1 fruit fly cellular context compared by ENCODE assay signal in the genomic region with DNA sequence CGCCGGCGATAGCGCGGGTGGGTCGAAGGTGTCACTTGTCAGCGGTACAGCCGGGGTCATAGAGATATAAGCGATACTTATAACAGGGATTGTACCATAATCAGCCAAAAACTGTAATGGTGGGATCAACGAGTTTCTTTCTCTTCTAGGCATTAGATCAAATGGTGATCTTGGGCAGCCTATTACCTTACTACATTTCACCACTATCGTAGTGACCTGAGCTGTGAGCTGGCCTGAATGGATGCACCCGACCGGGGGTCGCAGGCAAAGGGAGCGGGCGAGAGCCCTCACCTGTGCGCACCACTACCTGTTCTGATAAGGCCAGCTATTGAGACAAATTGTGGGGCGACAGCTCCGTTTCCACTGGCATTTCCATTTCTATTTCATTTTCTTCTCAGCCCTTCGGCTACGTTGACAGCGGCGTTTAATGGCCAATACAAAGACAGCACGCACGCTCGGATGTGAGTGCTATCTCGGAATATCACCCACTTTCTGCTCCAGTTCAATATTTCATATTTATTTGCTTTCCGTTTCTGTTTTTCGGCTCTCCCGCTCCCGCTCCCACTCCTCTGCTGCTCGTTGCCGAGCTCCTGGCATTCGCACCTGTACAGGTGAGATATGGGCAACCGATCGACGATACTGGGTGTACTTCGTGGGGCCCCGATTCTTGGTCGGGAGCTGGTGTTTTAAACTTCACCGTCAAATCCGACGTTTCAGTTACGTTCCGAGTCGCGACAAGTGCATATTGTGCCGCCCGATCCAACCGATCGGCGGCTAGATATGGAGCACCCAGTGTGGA.
A peak's percentile ranks its signal among the peaks of the same experiment; 100 is the strongest.
TF ChIP-seq lines count a peak whose summit lies in the region.

No protein-coding gene starts in this region.

TF ChIP-seq in whole organism, embryonic, 481 proteins besides CTCF, POLR2A, EP300 and RAD21 (continued from another document and continues in another):
- TF ChIP-seq CG11723 (GFP tag; optimal IDR thresholded peaks at IDR 0.05; lab: Kevin White, UChicago) (peak; percentile 50), Camta (GFP tag; optimal IDR thresholded peaks at IDR 0.05; lab: Kevin White, UChicago) (no peak), CG9437 (GFP tag; optimal IDR thresholded peaks at IDR 0.05; lab: Kevin White, UChicago) (peak; percentile 12), CG11696 (GFP tag; IDR thresholded peaks at IDR 0.05; lab: Robert Waterston, UW) (peak; percentile 97), YL-1 (GFP tag; optimal IDR thresholded peaks at IDR 0.05; lab: Kevin White, UChicago) (no peak), CG14667 (GFP tag; IDR thresholded peaks at IDR 0.05; lab: Robert Waterston, UW) (peak; percentile 74), Dip3 (GFP tag; optimal IDR thresholded peaks at IDR 0.05; lab: Kevin White, UChicago) (peak; percentile 7), zen (tag; optimal IDR thresholded peaks at IDR 0.05; lab: Kevin White, UChicago) (peak; percentile 63), dmrt99B (tag; optimal IDR thresholded peaks at IDR 0.05; lab: Kevin White, UChicago) (peak; percentile 88), Fer1 (GFP tag; optimal IDR thresholded peaks at IDR 0.05; lab: Kevin White, UChicago) (peak; percentile 6), tna (GFP tag; IDR thresholded peaks at IDR 0.05; lab: Robert Waterston, UW; ENCODE audit: partially characterized antibody) (no peak), Usf (GFP tag; optimal IDR thresholded peaks at IDR 0.05; lab: Kevin White, UChicago) (peak; percentile 31), Adf1 (GFP tag; IDR thresholded peaks at IDR 0.05; lab: Robert Waterston, UW) (no peak), CG43689 (GFP tag; IDR thresholded peaks at IDR 0.05; lab: Robert Waterston, UW) (peak; percentile 53; the same call in 1 of the 2 replicates), CG1647 (GFP tag; optimal IDR thresholded peaks at IDR 0.05; lab: Kevin White, UChicago) (peak; percentile 45), Max (GFP tag; optimal IDR thresholded peaks at IDR 0.05; lab: Kevin White, UChicago) (peak; percentile 65), CG10267 (tag; optimal IDR thresholded peaks at IDR 0.05; lab: Kevin White, UChicago) (peak; percentile 65), CG7928 (GFP tag; optimal IDR thresholded peaks at IDR 0.05; lab: Kevin White, UChicago) (no peak), ems (GFP tag; optimal IDR thresholded peaks at IDR 0.05; lab: Kevin White, UChicago) (peak; percentile 56), CG15011 (GFP tag; optimal IDR thresholded peaks at IDR 0.05; lab: Kevin White, UChicago) (peak; percentile 60), Sin3A (optimal IDR thresholded peaks at IDR 0.05; lab: Kevin White, UChicago) (no peak), NC2α (GFP tag; optimal IDR thresholded peaks at IDR 0.05; lab: Kevin White, UChicago) (peak; percentile 35), unc-4 (GFP tag; IDR thresholded peaks at IDR 0.05; lab: Robert Waterston, UW; ENCODE audit: partially characterized antibody) (no peak), luna (GFP tag; optimal IDR thresholded peaks at IDR 0.05; lab: Kevin White, UChicago) (no peak), p53 (GFP tag; optimal IDR thresholded peaks at IDR 0.05; lab: Kevin White, UChicago) (no peak), Optix (GFP tag; IDR thresholded peaks at IDR 0.05; lab: Robert Waterston, UW) (peak; percentile 87), az2 (GFP tag; optimal IDR thresholded peaks at IDR 0.05; lab: Kevin White, UChicago) (peak; percentile 73), H15 (GFP tag; IDR thresholded peaks at IDR 0.05; lab: Robert Waterston, UW) (peak; percentile 85), CG2889 (GFP tag; IDR thresholded peaks at IDR 0.05; lab: Robert Waterston, UW) (no peak), MESR4 (GFP tag; optimal IDR thresholded peaks at IDR 0.05; lab: Kevin White, UChicago) (no peak), CG1602 (GFP tag; optimal IDR thresholded peaks at IDR 0.05; lab: Kevin White, UChicago) (peak; percentile 62), CG2202 (tag; optimal IDR thresholded peaks at IDR 0.05; lab: Kevin White, UChicago) (peak; percentile 15), CG6254 (GFP tag; optimal IDR thresholded peaks at IDR 0.05; lab: Kevin White, UChicago) (peak; percentile 79), lmd (GFP tag; IDR thresholded peaks at IDR 0.05; lab: Robert Waterston, UW) (peak; percentile 87), Opbp (GFP tag; IDR thresholded peaks at IDR 0.05; lab: Robert Waterston, UW; ENCODE audit: partially characterized antibody) (no peak), pb (GFP tag; optimal IDR thresholded peaks at IDR 0.05; lab: Kevin White, UChicago) (peak; percentile 55), NC2β (GFP tag; optimal IDR thresholded peaks at IDR 0.05; lab: Kevin White, UChicago) (peak; percentile 21), CG8290 (GFP tag; optimal IDR thresholded peaks at IDR 0.05; lab: Kevin White, UChicago) (no peak), CG8290 (tag; optimal IDR thresholded peaks at IDR 0.05; lab: Kevin White, UChicago) (peak in 1 of 2 experiments; percentile 89), Stat92E (GFP tag; optimal IDR thresholded peaks at IDR 0.05; lab: Kevin White, UChicago) (peak in 1 of 3 experiments; percentile 48), CG8478 (optimal IDR thresholded peaks at IDR 0.05; lab: Kevin White, UChicago) (no peak), fd102C (GFP tag; optimal IDR thresholded peaks at IDR 0.05; lab: Kevin White, UChicago) (no peak), pum (GFP tag; optimal IDR thresholded peaks at IDR 0.05; lab: Kevin White, UChicago) (peak; percentile 78), CG18619 (GFP tag; optimal IDR thresholded peaks at IDR 0.05; lab: Kevin White, UChicago) (peak; percentile 68), CG12942 (GFP tag; optimal IDR thresholded peaks at IDR 0.05; lab: Kevin White, UChicago) (peak; percentile 47), CG1233 (GFP tag; optimal IDR thresholded peaks at IDR 0.05; lab: Kevin White, UChicago) (peak; percentile 60), mirr (GFP tag; optimal IDR thresholded peaks at IDR 0.05; lab: Kevin White, UChicago) (no peak), CG30020 (tag; optimal IDR thresholded peaks at IDR 0.05; lab: Kevin White, UChicago) (peak; percentile 9), CG12236 (GFP tag; optimal IDR thresholded peaks at IDR 0.05; lab: Kevin White, UChicago) (peak; percentile 12), Neu2 (GFP tag; optimal IDR thresholded peaks at IDR 0.05; lab: Kevin White, UChicago; ENCODE audit: borderline replicate concordance) (no peak), CG16815 (GFP tag; optimal IDR thresholded peaks at IDR 0.05; lab: Kevin White, UChicago) (peak; percentile 65), Lhr (GFP tag; optimal IDR thresholded peaks at IDR 0.05; lab: Kevin White, UChicago) (peak; percentile 23), Deaf1 (tag; optimal IDR thresholded peaks at IDR 0.05; lab: Kevin White, UChicago) (peak; percentile 96), CG13624 (GFP tag; optimal IDR thresholded peaks at IDR 0.05; lab: Kevin White, UChicago) (peak; percentile 51), croc (GFP tag; conservative IDR thresholded peaks at IDR 0.05; lab: Robert Waterston, UW) (peak; percentile 79), insv (GFP tag; optimal IDR thresholded peaks at IDR 0.05; lab: Kevin White, UChicago) (no peak), CG7745 (tag; optimal IDR thresholded peaks at IDR 0.05; lab: Kevin White, UChicago) (no peak), Bgb (GFP tag; IDR thresholded peaks at IDR 0.05; lab: Robert Waterston, UW; ENCODE audit: partially characterized antibody) (no peak), repo (GFP tag; optimal IDR thresholded peaks at IDR 0.05; lab: Kevin White, UChicago) (peak; percentile 45), CG13424 (tag; optimal IDR thresholded peaks at IDR 0.05; lab: Kevin White, UChicago) (peak; percentile 75), Hr51 (GFP tag; optimal IDR thresholded peaks at IDR 0.05; lab: Kevin White, UChicago) (peak in 1 of 2 experiments; percentile 70), CG12299 (tag; optimal IDR thresholded peaks at IDR 0.05; lab: Kevin White, UChicago) (peak; percentile 38), dan (GFP tag; IDR thresholded peaks at IDR 0.05; lab: Robert Waterston, UW) (no peak), mam (GFP tag; optimal IDR thresholded peaks at IDR 0.05; lab: Kevin White, UChicago) (peak; percentile 59), CG10565 (GFP tag; optimal IDR thresholded peaks at IDR 0.05; lab: Kevin White, UChicago) (peak; percentile 12), btn (GFP tag; optimal IDR thresholded peaks at IDR 0.05; lab: Kevin White, UChicago) (peak; percentile 53), dmrt11E (tag; optimal IDR thresholded peaks at IDR 0.05; lab: Kevin White, UChicago) (peak; percentile 77), gro (GFP tag; optimal IDR thresholded peaks at IDR 0.05; lab: Kevin White, UChicago) (no peak), en (GFP tag; optimal IDR thresholded peaks at IDR 0.05; lab: Kevin White, UChicago) (no peak), Trl (optimal IDR thresholded peaks at IDR 0.05; lab: Kevin White, UChicago) (peak in 1 of 2 experiments; percentile 13), Trl (GFP tag; optimal IDR thresholded peaks at IDR 0.05; lab: Kevin White, UChicago) (peak; percentile 66), CG18011 (GFP tag; optimal IDR thresholded peaks at IDR 0.05; lab: Kevin White, UChicago) (no peak), ATbp (GFP tag; optimal IDR thresholded peaks at IDR 0.05; lab: Kevin White, UChicago) (peak; percentile 85), Hr39 (optimal IDR thresholded peaks at IDR 0.05; lab: Kevin White, UChicago) (no peak), CG4730 (GFP tag; IDR thresholded peaks at IDR 0.05; lab: Robert Waterston, UW) (peak; percentile 85), seq (GFP tag; IDR thresholded peaks at IDR 0.05; lab: Robert Waterston, UW) (peak; percentile 59; the same call in 1 of the 2 replicates), rib (GFP tag; IDR thresholded peaks at IDR 0.05; lab: Robert Waterston, UW) (peak; percentile 27; the same call in 1 of the 2 replicates), Mad (GFP tag; optimal IDR thresholded peaks at IDR 0.05; lab: Kevin White, UChicago) (peak; percentile 36), Hmx (GFP tag; optimal IDR thresholded peaks at IDR 0.05; lab: Kevin White, UChicago) (no peak), Sry-δ (GFP tag; optimal IDR thresholded peaks at IDR 0.05; lab: Kevin White, UChicago) (peak; percentile 17), Drgx (GFP tag; IDR thresholded peaks at IDR 0.05; lab: Robert Waterston, UW) (peak; percentile 49), CG10654 (GFP tag; optimal IDR thresholded peaks at IDR 0.05; lab: Kevin White, UChicago) (peak; percentile 70), slp2 (GFP tag; optimal IDR thresholded peaks at IDR 0.05; lab: Kevin White, UChicago) (peak; percentile 73), row (GFP tag; IDR thresholded peaks at IDR 0.05; lab: Robert Waterston, UW) (peak; percentile 84), ssp (GFP tag; IDR thresholded peaks at IDR 0.05; lab: Robert Waterston, UW) (peak; percentile 71), ind (GFP tag; optimal IDR thresholded peaks at IDR 0.05; lab: Kevin White, UChicago) (peak; percentile 80), Dbx (GFP tag; IDR thresholded peaks at IDR 0.05; lab: Robert Waterston, UW) (0 out of 3 replicates have a peak, but pooled peaks have one; percentile 17), phol (tag; optimal IDR thresholded peaks at IDR 0.05; lab: Kevin White, UChicago) (peak; percentile 79), ERR (GFP tag; optimal IDR thresholded peaks at IDR 0.05; lab: Kevin White, UChicago) (peak; percentile 3), psq (GFP tag; optimal IDR thresholded peaks at IDR 0.05; lab: Kevin White, UChicago) (no peak), CG4404 (GFP tag; IDR thresholded peaks at IDR 0.05; lab: Robert Waterston, UW) (peak; percentile 57; the same call in 1 of the 2 replicates), CG4360 (GFP tag; IDR thresholded peaks at IDR 0.05; lab: Robert Waterston, UW) (no peak), schlank (tag; optimal IDR thresholded peaks at IDR 0.05; lab: Kevin White, UChicago) (no peak), abd-A (tag; optimal IDR thresholded peaks at IDR 0.05; lab: Kevin White, UChicago) (no peak), sqz (GFP tag; optimal IDR thresholded peaks at IDR 0.05; lab: Kevin White, UChicago) (peak; percentile 36), emc (GFP tag; optimal IDR thresholded peaks at IDR 0.05; lab: Kevin White, UChicago) (peak; percentile 29), CG8765 (GFP tag; IDR thresholded peaks at IDR 0.05; lab: Robert Waterston, UW) (peak; percentile 59; the same call in 1 of the 2 replicates), jing (GFP tag; optimal IDR thresholded peaks at IDR 0.05; lab: Kevin White, UChicago) (peak; percentile 82), z (GFP tag; IDR thresholded peaks at IDR 0.05; lab: Robert Waterston, UW) (no peak), tll (GFP tag; optimal IDR thresholded peaks at IDR 0.05; lab: Kevin White, UChicago) (no peak), Antp (GFP tag; optimal IDR thresholded peaks at IDR 0.05; lab: Kevin White, UChicago) (peak; percentile 85), chinmo (GFP tag; IDR thresholded peaks at IDR 0.05; lab: Robert Waterston, UW; ENCODE audit: partially characterized antibody) (no peak), nerfin-2 (GFP tag; IDR thresholded peaks at IDR 0.05; lab: Robert Waterston, UW; ENCODE audit: partially characterized antibody) (no peak), stwl (tag; optimal IDR thresholded peaks at IDR 0.05; lab: Kevin White, UChicago) (no peak), CG9609 (GFP tag; optimal IDR thresholded peaks at IDR 0.05; lab: Kevin White, UChicago) (peak; percentile 63), bsh (GFP tag; optimal IDR thresholded peaks at IDR 0.05; lab: Kevin White, UChicago) (peak in 1 of 2 experiments; percentile 87), Blimp-1 (GFP tag; optimal IDR thresholded peaks at IDR 0.05; lab: Kevin White, UChicago) (peak; percentile 80), Six4 (GFP tag; optimal IDR thresholded peaks at IDR 0.05; lab: Kevin White, UChicago) (peak; percentile 62), CG13123 (GFP tag; optimal IDR thresholded peaks at IDR 0.05; lab: Kevin White, UChicago) (peak; percentile 44), CG3838 (GFP tag; optimal IDR thresholded peaks at IDR 0.05; lab: Kevin White, UChicago) (no peak), Sox102F (GFP tag; optimal IDR thresholded peaks at IDR 0.05; lab: Kevin White, UChicago) (peak; percentile 80), yki (optimal IDR thresholded peaks at IDR 0.05; lab: Kevin White, UChicago) (no peak), pho (GFP tag; optimal IDR thresholded peaks at IDR 0.05; lab: Kevin White, UChicago) (no peak), vvl (GFP tag; IDR thresholded peaks at IDR 0.05; lab: Robert Waterston, UW) (peak; percentile 93), CG17802 (tag; optimal IDR thresholded peaks at IDR 0.05; lab: Kevin White, UChicago) (peak; percentile 37), nau (GFP tag; optimal IDR thresholded peaks at IDR 0.05; lab: Kevin White, UChicago) (peak; percentile 73), cato (GFP tag; optimal IDR thresholded peaks at IDR 0.05; lab: Kevin White, UChicago; ENCODE audit: borderline replicate concordance) (peak; percentile 46), al (GFP tag; IDR thresholded peaks at IDR 0.05; lab: Robert Waterston, UW) (0 out of 2 replicates have a peak, but pooled peaks have one; percentile 37), sens (GFP tag; lab: Kevin White, UChicago) (peak; percentile 89), zfh2 (GFP tag; optimal IDR thresholded peaks at IDR 0.05; lab: Kevin White, UChicago) (peak; percentile 18), cad (GFP tag; optimal IDR thresholded peaks at IDR 0.05; lab: Kevin White, UChicago) (no peak)
